Fruit fly (Drosophila melanogaster) whole organism, pupa: Measurements from ENCODE around the gene CG9467.

Experiments used
- CG10348 ChIP-seq: fragments of 200-800 bp; sonication (Bioruptor generic); IDR thresholded peaks from 2 replicates; pipeline ENCODE4 v1.3.6; 2022; ENCODE audit warnings: missing biosample characterization, missing genetic modification characterization
- CG12605 ChIP-seq: fragments of 200-800 bp; sonication (Bioruptor generic); IDR thresholded peaks from 2 replicates; pipeline ENCODE4 v1.3.6; 2022; ENCODE audit warnings: missing biosample characterization, missing genetic modification characterization
- CG13204 ChIP-seq: fragments of 200-800 bp; sonication (Bioruptor generic); optimal IDR thresholded peaks from 2 replicates; lab custom pipeline; 2018; ENCODE audit warnings: missing biosample characterization, mild to moderate bottlenecking, missing genetic modification characterization, moderate library complexity
- CG14655 ChIP-seq: fragments of 200-800 bp; sonication (Bioruptor generic); optimal IDR thresholded peaks from 3 replicates; lab custom pipeline; 2017; ENCODE audit warnings: mild to moderate bottlenecking, missing biosample characterization, missing genetic modification reagents, missing genetic modification characterization
- CG15710 ChIP-seq: fragments of 200-800 bp; sonication (Bioruptor generic); optimal IDR thresholded peaks from 2 replicates; lab custom pipeline; 2018; ENCODE audit warnings: missing biosample characterization, mild to moderate bottlenecking, missing genetic modification characterization, moderate library complexity
- CG17806 ChIP-seq: fragments of 200-800 bp; sonication (Bioruptor generic); optimal IDR thresholded peaks from 2 replicates; lab custom pipeline; 2018; ENCODE audit warnings: missing biosample characterization, mild to moderate bottlenecking, missing genetic modification characterization, moderate library complexity
- CG32121 ChIP-seq: fragments of 200-800 bp; sonication (Bioruptor generic); IDR thresholded peaks from 2 replicates; pipeline ENCODE4 v1.3.6; 2022; ENCODE audit warnings: missing biosample characterization, missing genetic modification characterization
- CG34367 ChIP-seq: fragments of 200-800 bp; sonication (Bioruptor generic); optimal IDR thresholded peaks from 2 replicates; lab custom pipeline; 2018; ENCODE audit warnings: missing biosample characterization, mild to moderate bottlenecking, missing genetic modification characterization
- CG4496 ChIP-seq: fragments of 200-800 bp; sonication (Bioruptor generic); IDR thresholded peaks from 3 replicates; pipeline ENCODE4 v1.3.6; 2022; ENCODE audit warnings: missing biosample characterization, missing genetic modification characterization
- CG8301 ChIP-seq: fragments of 200-800 bp; sonication (Bioruptor generic); optimal IDR thresholded peaks from 2 replicates; lab custom pipeline; 2018; ENCODE audit warnings: missing biosample characterization, mild to moderate bottlenecking, missing genetic modification characterization
- CG9948 ChIP-seq: fragments of 200-800 bp; sonication (Bioruptor generic); optimal IDR thresholded peaks from 2 replicates; lab custom pipeline; 2018; ENCODE audit warnings: missing biosample characterization, mild to moderate bottlenecking, missing genetic modification characterization, moderate library complexity
- D1 ChIP-seq: fragments of 200-800 bp; sonication (Bioruptor generic); optimal IDR thresholded peaks from 2 replicates; lab custom pipeline; 2018; ENCODE audit warnings: missing biosample characterization, mild to moderate bottlenecking, missing genetic modification characterization, moderate library complexity
- Ets98B ChIP-seq: fragments of 200-800 bp; sonication (Bioruptor generic); IDR thresholded peaks from 2 replicates; pipeline ENCODE4 v1.3.6; 2022; ENCODE audit warnings: missing biosample characterization, missing genetic modification characterization
- Pif1A ChIP-seq: fragments of 200-800 bp; sonication (Bioruptor generic); optimal IDR thresholded peaks from 3 replicates; lab custom pipeline; 2016; ENCODE audit warnings: missing biosample characterization, missing genetic modification characterization
- Pif1B ChIP-seq: fragments of 200-800 bp; sonication (Bioruptor generic); optimal IDR thresholded peaks from 3 replicates; lab custom pipeline; 2016; ENCODE audit warnings: missing biosample characterization, missing genetic modification characterization
- Snoo ChIP-seq: fragments of 200-800 bp; sonication (Bioruptor generic); optimal IDR thresholded peaks from 3 replicates; lab custom pipeline; 2017; ENCODE audit warnings: missing biosample characterization, mild to moderate bottlenecking, missing genetic modification characterization, inconsistent platforms
- fd96Ca ChIP-seq: fragments of 200-800 bp; sonication (Bioruptor generic); IDR thresholded peaks from 3 replicates; pipeline ENCODE4 v1.3.6; 2022; ENCODE audit warnings: missing biosample characterization, missing genetic modification characterization
- gl ChIP-seq: fragments of 200-800 bp; sonication (Bioruptor generic); optimal IDR thresholded peaks from 2 replicates; lab custom pipeline; 2018; ENCODE audit warnings: missing biosample characterization, mild to moderate bottlenecking, missing genetic modification characterization
- rn ChIP-seq: fragments of 200-800 bp; sonication (Bioruptor generic); IDR thresholded peaks from 2 replicates; pipeline ENCODE4 v1.3.6; 2022; ENCODE audit warnings: missing biosample characterization, missing genetic modification characterization

CG9467 gene

DNA sequence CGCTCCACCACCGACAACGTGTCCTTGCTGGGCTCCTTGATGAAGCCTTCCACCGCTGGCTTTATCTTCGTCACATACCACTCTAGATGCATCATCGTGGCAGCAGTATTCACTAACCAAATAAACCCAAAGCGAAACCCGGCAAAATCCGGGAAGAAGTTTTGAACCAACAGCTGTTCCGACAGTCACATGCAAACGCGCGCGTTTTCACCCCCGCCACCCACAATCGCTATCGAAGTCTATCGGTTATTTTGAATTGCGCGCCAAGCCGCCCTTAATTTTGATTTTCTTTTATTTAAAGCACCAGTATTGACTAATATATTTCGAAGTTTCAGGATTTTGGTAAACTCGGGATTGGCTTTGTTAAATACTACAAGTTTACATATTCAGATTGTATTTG lies 46.3 kb downstream of the CG9467 start, which contains the start of gene Tti1:
Gene Tti1 (minus strand): TSS at position 200 of the 400 bp plus-strand sequence.
- TF ChIP-seq Pif1B (GFP tag; lab: Kevin White, UChicago): no peak
- TF ChIP-seq CG14655: no peak
- no peak for TF ChIP-seq CG4496 (GFP tag; lab: Robert Waterston, UW)
- TF ChIP-seq Snoo (tag; lab: Kevin White, UChicago): no peak
- no peak for TF ChIP-seq D1 (tag; lab: Kevin White, UChicago)
- TF ChIP-seq CG34367 (tag; lab: Kevin White, UChicago): no peak
- no peak for TF ChIP-seq CG8301 (tag; lab: Kevin White, UChicago)
- no peak for TF ChIP-seq Pif1A (GFP tag; lab: Kevin White, UChicago)
- TF ChIP-seq CG32121: no peak
- no peak for TF ChIP-seq CG9948 (tag; lab: Kevin White, UChicago)
- no peak for TF ChIP-seq Ets98B (GFP tag; lab: Robert Waterston, UW)
- TF ChIP-seq fd96Ca: no peak
- no peak for TF ChIP-seq gl (tag; lab: Kevin White, UChicago)

dm6 chr3R:9747900-9748663 lies 52.7 kb downstream of the CG9467 start:
- TF ChIP-seq Snoo (tag; lab: Kevin White, UChicago) (no peak), D1 (tag; lab: Kevin White, UChicago) (no peak), rn (GFP tag; lab: Robert Waterston, UW) (no peak), CG10348 (GFP tag; lab: Robert Waterston, UW) (no peak), CG8301 (tag; lab: Kevin White, UChicago) (no peak), Ets98B (GFP tag; lab: Robert Waterston, UW) (no peak), Pif1A (GFP tag; lab: Kevin White, UChicago) (no peak)
- TF ChIP-seq, all 21 proteins: peak for 0

- TF ChIP-seq Snoo (tag; lab: Kevin White, UChicago) (no peak), CG15710 (tag; lab: Kevin White, UChicago) (no peak), CG4496 (GFP tag; lab: Robert Waterston, UW) (no peak), CG34367 (tag; lab: Kevin White, UChicago) (no peak), CG14655 (no peak), CG12605 (GFP tag; lab: Robert Waterston, UW) (no peak), CG13204 (no peak), Pif1A (GFP tag; lab: Kevin White, UChicago) (no peak), CG17806 (tag; lab: Kevin White, UChicago) (no peak)
Observed at dm6 chr3R:9747875-9747899, 53.1 kb downstream of the CG9467 start, which contains the start of gene PpD3. Gene PpD3, plus strand, starts transcription at chr3R:9747875.
